Worm (Caenorhabditis elegans) whole organism, midembryonic: ENCODE results near the gene ddp-1.

ENCODE experiments used
- T22C8.4 ChIP-seq: fragments of 200-800 bp; sonication (Bioruptor generic); IDR thresholded peaks from 2 replicates; pipeline ENCODE4 v1.3.6; 2022; ENCODE audit warnings: missing genetic modification characterization, missing compliant biosample characterization
- cog-1 ChIP-seq: sonication (generic microtip); optimal IDR thresholded peaks from 2 replicates; lab custom pipeline; 2016; ENCODE audit warnings: missing genetic modification characterization, missing compliant biosample characterization
- flt-1 ChIP-seq: fragments of 200-800 bp; sonication (Bioruptor generic); IDR thresholded peaks from 2 replicates; pipeline ENCODE4 v1.3.6; 2022; ENCODE audit warnings: missing genetic modification characterization, missing compliant biosample characterization
- klf-2 ChIP-seq: fragments of 200-800 bp; sonication (Bioruptor generic); conservative IDR thresholded peaks from 2 replicates; pipeline ENCODE4 v1.3.6; 2022; ENCODE audit warnings: missing genetic modification reagents, missing genetic modification characterization, missing compliant biosample characterization
- med-1 ChIP-seq: sonication (generic microtip); optimal IDR thresholded peaks from 2 replicates; lab custom pipeline; 2017; ENCODE audit warnings: missing genetic modification characterization, mild to moderate bottlenecking, missing compliant biosample characterization, antibody characterized with exemption, missing genetic modification reagents; ENCODE audit not compliant: insufficient read depth
- ref-1 ChIP-seq: fragments of 200-800 bp; sonication (Bioruptor generic); conservative IDR thresholded peaks from 2 replicates; pipeline ENCODE4 v1.3.6; 2022; ENCODE audit warnings: missing genetic modification reagents, missing genetic modification characterization, missing compliant biosample characterization
- tab-1 ChIP-seq: fragments of 200-800 bp; sonication (Bioruptor generic); IDR thresholded peaks from 2 replicates; pipeline ENCODE4 v1.3.6; 2022; ENCODE audit warnings: missing genetic modification characterization, missing compliant biosample characterization
- ztf-23 ChIP-seq: fragments of 200-800 bp; sonication (Bioruptor generic); IDR thresholded peaks from 2 replicates; pipeline ENCODE4 v1.3.6; 2022; ENCODE audit warnings: missing genetic modification reagents, missing genetic modification characterization, missing compliant biosample characterization
- ztf-29 ChIP-seq: fragments of 200-800 bp; sonication (Bioruptor generic); IDR thresholded peaks from 2 replicates; pipeline ENCODE4 v1.3.6; 2022; ENCODE audit warnings: missing genetic modification reagents, missing genetic modification characterization, missing compliant biosample characterization

DNA sequence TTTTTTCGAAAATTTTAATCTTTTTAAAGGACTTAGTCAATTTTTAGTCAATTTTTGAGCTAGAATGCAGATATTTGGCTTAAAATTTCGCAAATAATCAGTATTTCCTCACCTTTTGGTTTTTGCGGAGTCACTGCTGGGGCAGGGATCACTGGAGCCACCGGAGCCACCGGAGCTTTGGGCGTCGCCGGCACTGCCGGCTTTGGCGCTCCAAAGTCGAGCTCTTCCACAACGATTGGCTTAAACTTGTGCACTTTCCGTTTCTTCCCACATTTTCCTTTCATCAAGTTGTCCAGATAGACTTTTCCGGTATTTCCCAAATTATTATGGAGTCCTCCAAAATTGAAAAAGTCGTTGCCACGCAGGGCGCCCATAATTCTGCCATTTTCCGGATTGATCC lies 45.4 kb upstream of the ddp-1 start:
- TF ChIP-seq cog-1 (tag; lab: Kevin White, UChicago) (no peak), klf-2 (GFP tag; lab: Robert Waterston, UW) (no peak), T22C8.4 (no peak), med-1 (GFP tag; lab: Kevin White, UChicago) (no peak), ref-1 (GFP tag; lab: Robert Waterston, UW) (no peak), ztf-23 (GFP tag; lab: Robert Waterston, UW) (no peak), flt-1 (GFP tag; lab: Robert Waterston, UW) (no peak), ztf-29 (GFP tag; lab: Robert Waterston, UW) (no peak), tab-1 (GFP tag; lab: Robert Waterston, UW) (no peak)
